Worm (Caenorhabditis elegans) whole organism, mixed stage, embryonic: ENCODE measurements around the gene mrpl-32.

ENCODE experiments used
- M03D4.4 ChIP-seq: sonication (generic microtip); optimal IDR thresholded peaks from 2 replicates; lab custom pipeline; 2017; ENCODE audit warnings: mild to moderate bottlenecking, missing genetic modification characterization, missing compliant biosample characterization
- bed-3 ChIP-seq: fragments of 200-800 bp; sonication (Bioruptor generic); optimal IDR thresholded peaks from 3 replicates; lab custom pipeline; 2018; ENCODE audit warnings: mild to moderate bottlenecking, missing genetic modification characterization, moderate library complexity, missing compliant biosample characterization
- blmp-1 ChIP-seq: fragments of 150-350 bp; optimal IDR thresholded peaks from 2 replicates; lab custom pipeline; 2014; ENCODE audit warnings: missing biosample characterization, missing genetic modification characterization
- ceh-39 ChIP-seq: fragments of 150-350 bp; optimal IDR thresholded peaks from 2 replicates; lab custom pipeline; 2014; ENCODE audit warnings: missing biosample characterization, missing genetic modification characterization
- ceh-43 ChIP-seq: fragments of 200-800 bp; sonication (Bioruptor generic); optimal IDR thresholded peaks from 2 replicates; lab custom pipeline; 2018; ENCODE audit warnings: mild to moderate bottlenecking, missing genetic modification characterization, moderate library complexity, missing compliant biosample characterization
- ceh-83 ChIP-seq: fragments of 200-800 bp; sonication (Bioruptor generic); optimal IDR thresholded peaks from 2 replicates; lab custom pipeline; 2018; ENCODE audit warnings: mild to moderate bottlenecking, missing genetic modification characterization, missing compliant biosample characterization
- ces-1 ChIP-seq: fragments of 150-350 bp; optimal IDR thresholded peaks from 2 replicates; lab custom pipeline; 2014; ENCODE audit warnings: missing biosample characterization, missing genetic modification reagents, missing genetic modification characterization
- cnd-1 ChIP-seq: fragments of 200-800 bp; sonication (Bioruptor generic); optimal IDR thresholded peaks from 2 replicates; lab custom pipeline; 2018; ENCODE audit warnings: mild to moderate bottlenecking, missing genetic modification characterization, missing compliant biosample characterization
- drap-1 ChIP-seq: fragments of 200-800 bp; sonication (Bioruptor generic); optimal IDR thresholded peaks from 3 replicates; lab custom pipeline; 2018; ENCODE audit warnings: mild to moderate bottlenecking, missing genetic modification characterization, missing compliant biosample characterization
- elt-1 ChIP-seq: sonication (generic microtip); optimal IDR thresholded peaks from 2 replicates; lab custom pipeline; 2017; ENCODE audit warnings: missing genetic modification characterization, mild to moderate bottlenecking, missing compliant biosample characterization, antibody characterized with exemption, moderate library complexity, borderline replicate concordance; ENCODE audit not compliant: insufficient read depth
- elt-3 ChIP-seq: fragments of 150-350 bp; optimal IDR thresholded peaks from 2 replicates; lab custom pipeline; 2014; ENCODE audit warnings: missing biosample characterization, missing genetic modification characterization
- flh-1 ChIP-seq: fragments of 200-800 bp; sonication (Bioruptor generic); optimal IDR thresholded peaks from 2 replicates; lab custom pipeline; 2018; ENCODE audit warnings: mild to moderate bottlenecking, missing genetic modification characterization, moderate library complexity, missing compliant biosample characterization
- ham-2 ChIP-seq: fragments of 200-800 bp; sonication (Bioruptor generic); optimal IDR thresholded peaks from 2 replicates; lab custom pipeline; 2018; ENCODE audit warnings: mild to moderate bottlenecking, missing genetic modification characterization, missing compliant biosample characterization
- hlh-1 ChIP-seq: fragments of 150-350 bp; optimal IDR thresholded peaks from 2 replicates; lab custom pipeline; 2014; ENCODE audit warnings: missing biosample characterization, missing genetic modification reagents, missing genetic modification characterization
- lin-13 ChIP-seq: fragments of 150-350 bp; optimal IDR thresholded peaks from 2 replicates; lab custom pipeline; 2014; ENCODE audit warnings: missing biosample characterization, missing genetic modification characterization
- lin-32 ChIP-seq: fragments of 200-800 bp; sonication (Bioruptor generic); optimal IDR thresholded peaks from 2 replicates; lab custom pipeline; 2018; ENCODE audit warnings: mild to moderate bottlenecking, missing genetic modification characterization, missing compliant biosample characterization
- lsy-2 ChIP-seq: fragments of 150-350 bp; optimal IDR thresholded peaks from 2 replicates; lab custom pipeline; 2014; ENCODE audit warnings: missing biosample characterization, missing genetic modification characterization
- mab-5 ChIP-seq: fragments of 150-350 bp; optimal IDR thresholded peaks from 2 replicates; lab custom pipeline; 2014; ENCODE audit warnings: missing biosample characterization, missing genetic modification characterization
- mep-1 ChIP-seq: fragments of 150-350 bp; optimal IDR thresholded peaks from 2 replicates; lab custom pipeline; 2017; ENCODE audit warnings: missing biosample characterization, missing genetic modification reagents, missing genetic modification characterization, inconsistent platforms
- mls-2 ChIP-seq: sonication (generic microtip); optimal IDR thresholded peaks from 2 replicates; lab custom pipeline; 2016; ENCODE audit warnings: mild to moderate bottlenecking, missing genetic modification characterization, moderate library complexity, missing compliant biosample characterization
- nhr-12 ChIP-seq: fragments of 150-350 bp; optimal IDR thresholded peaks from 2 replicates; lab custom pipeline; 2014; ENCODE audit warnings: missing biosample characterization, missing genetic modification characterization
- nhr-2 ChIP-seq: fragments of 150-350 bp; optimal IDR thresholded peaks from 2 replicates; lab custom pipeline; 2014; ENCODE audit warnings: missing biosample characterization, missing genetic modification characterization
- nhr-237 ChIP-seq: fragments of 150-350 bp; optimal IDR thresholded peaks from 2 replicates; lab custom pipeline; 2014; ENCODE audit warnings: missing biosample characterization, missing genetic modification characterization
- nhr-28 ChIP-seq: fragments of 150-350 bp; optimal IDR thresholded peaks from 2 replicates; lab custom pipeline; 2014; ENCODE audit warnings: missing biosample characterization, missing genetic modification characterization
- nhr-76 ChIP-seq: sonication (generic microtip); optimal IDR thresholded peaks from 2 replicates; lab custom pipeline; 2017; ENCODE audit warnings: missing biosample characterization, missing genetic modification characterization
- pha-4 ChIP-seq: fragments of 150-350 bp; optimal IDR thresholded peaks from 2 replicates; lab custom pipeline; 2018; ENCODE audit warnings: missing biosample characterization, missing genetic modification reagents, missing genetic modification characterization
- sem-2 ChIP-seq: fragments of 200-800 bp; sonication (Bioruptor generic); optimal IDR thresholded peaks from 2 replicates; lab custom pipeline; 2018; ENCODE audit warnings: mild to moderate bottlenecking, missing genetic modification characterization, missing compliant biosample characterization
- snpc-4 ChIP-seq: fragments of 150-350 bp; optimal IDR thresholded peaks from 2 replicates; lab custom pipeline; 2014; ENCODE audit warnings: missing biosample characterization, missing genetic modification characterization
- sptf-1 ChIP-seq: sonication (generic microtip); optimal IDR thresholded peaks from 2 replicates; lab custom pipeline; 2017; ENCODE audit warnings: mild to moderate bottlenecking, missing genetic modification characterization, moderate library complexity, missing compliant biosample characterization
- tbx-8 ChIP-seq: fragments of 200-800 bp; sonication (Bioruptor generic); optimal IDR thresholded peaks from 2 replicates; lab custom pipeline; 2018; ENCODE audit warnings: mild to moderate bottlenecking, missing genetic modification characterization, moderate library complexity, missing compliant biosample characterization
- unc-120 ChIP-seq: sonication (generic microtip); optimal IDR thresholded peaks from 2 replicates; lab custom pipeline; 2017; ENCODE audit warnings: missing genetic modification characterization, missing compliant biosample characterization; ENCODE audit not compliant: poor library complexity, severe bottlenecking
- unc-39 ChIP-seq: fragments of 150-350 bp; optimal IDR thresholded peaks from 2 replicates; lab custom pipeline; 2014; ENCODE audit warnings: missing biosample characterization, missing genetic modification characterization
- unc-62 ChIP-seq: fragments of 150-350 bp; optimal IDR thresholded peaks from 2 replicates; lab custom pipeline; 2014; ENCODE audit warnings: missing biosample characterization, missing genetic modification reagents, missing genetic modification characterization
- zip-8 ChIP-seq: fragments of 150-350 bp; optimal IDR thresholded peaks from 2 replicates; lab custom pipeline; 2014; ENCODE audit warnings: missing biosample characterization, missing genetic modification characterization
- ztf-11 ChIP-seq: fragments of 150-350 bp; optimal IDR thresholded peaks from 2 replicates; lab custom pipeline; 2014; ENCODE audit warnings: missing biosample characterization, missing genetic modification characterization

mrpl-32 gene

ce11 chrIII:8413501-8413900 is 36.1 kb upstream of the mrpl-32 start:
- TF ChIP-seq ceh-39 = no peak

DNA sequence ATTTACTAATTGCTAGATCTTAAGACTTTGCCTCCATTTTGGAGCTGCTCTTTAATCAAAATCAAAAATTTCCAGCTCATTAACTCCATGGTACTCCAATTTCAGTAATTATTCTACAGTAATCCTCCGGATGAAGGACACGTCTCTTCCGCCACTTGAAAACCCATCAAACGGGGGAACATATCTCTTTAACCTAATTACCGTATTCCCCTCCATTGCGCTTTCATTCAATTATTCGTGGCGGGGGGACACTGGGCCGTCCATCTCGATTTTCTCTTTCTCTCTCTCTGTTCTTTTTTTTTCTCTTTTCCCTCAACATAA is 32.7 kb upstream of the mrpl-32 start:
- peak; percentile 37 for TF ChIP-seq blmp-1
- peak; percentile 99 for TF ChIP-seq ces-1
- no peak for TF ChIP-seq elt-1 (tag; lab: Kevin White, UChicago)

ce11 chrIII:8417192-8417967 is 32.2 kb upstream of the mrpl-32 start:
- TF ChIP-seq ces-1 = peak; percentile 96
- no peak for TF ChIP-seq nhr-76 (tag; lab: Kevin White, UChicago)
- peak; percentile 61 for TF ChIP-seq ceh-83 (GFP tag; lab: Kevin White, UChicago)
- no peak for TF ChIP-seq bed-3 (GFP tag; lab: Kevin White, UChicago)
- no peak for TF ChIP-seq zip-8
- TF ChIP-seq ztf-11 (tag; lab: Kevin White, UChicago) = peak; percentile 81
- peak; percentile 46 for TF ChIP-seq mab-5
- TF ChIP-seq drap-1 (GFP tag; lab: Kevin White, UChicago) = peak; percentile 44
- no peak for TF ChIP-seq blmp-1
- TF ChIP-seq cnd-1 (tag; lab: Kevin White, UChicago) = no peak
- peak; percentile 83 for TF ChIP-seq mls-2 (tag; lab: Kevin White, UChicago)
- no peak for TF ChIP-seq nhr-28 (tag; lab: Kevin White, UChicago)
- peak; percentile 98 for TF ChIP-seq unc-62 (GFP tag; lab: Kevin White, UChicago)
- TF ChIP-seq ham-2 (GFP tag; lab: Kevin White, UChicago) = peak; percentile 86
- TF ChIP-seq pha-4 (tag; lab: Kevin White, UChicago) = peak; percentile 91
- peak; percentile 92 for TF ChIP-seq unc-120 (tag; lab: Kevin White, UChicago)
- TF ChIP-seq nhr-12 (tag; lab: Kevin White, UChicago) = peak; percentile 61
- peak; percentile 75 for TF ChIP-seq nhr-237 (tag; lab: Kevin White, UChicago)
- no peak for TF ChIP-seq snpc-4
- peak; percentile 54 for TF ChIP-seq sptf-1 (tag; lab: Kevin White, UChicago)
- TF ChIP-seq nhr-2 (tag; lab: Kevin White, UChicago) = peak; percentile 13
- TF ChIP-seq sem-2 = no peak
- no peak for TF ChIP-seq lin-32 (GFP tag; lab: Kevin White, UChicago)
- TF ChIP-seq ceh-39 = peak; percentile 95
- peak; percentile 23 for TF ChIP-seq ceh-43 (GFP tag; lab: Kevin White, UChicago)
- TF ChIP-seq lin-13 (tag; lab: Kevin White, UChicago) = peak; percentile 64
- TF ChIP-seq flh-1 (GFP tag; lab: Kevin White, UChicago) = no peak
- no peak for TF ChIP-seq elt-3
- peak; percentile 62 for TF ChIP-seq mep-1 (tag; lab: Kevin White, UChicago)
- peak; percentile 45 for TF ChIP-seq hlh-1 (tag; lab: Kevin White, UChicago)
- peak; percentile 96 for TF ChIP-seq lsy-2 (tag; lab: Kevin White, UChicago)
- TF ChIP-seq elt-1 (tag; lab: Kevin White, UChicago) = no peak
- TF ChIP-seq M03D4.4 (tag; lab: Kevin White, UChicago) = peak; percentile 71
- peak; percentile 78 for TF ChIP-seq unc-39 (tag; lab: Kevin White, UChicago)
- TF ChIP-seq tbx-8 = no peak

- TF ChIP-seq M03D4.4 (tag; lab: Kevin White, UChicago) = no peak
- no peak for TF ChIP-seq mep-1 (tag; lab: Kevin White, UChicago)
- TF ChIP-seq hlh-1 (tag; lab: Kevin White, UChicago) = no peak
- no peak for TF ChIP-seq ces-1
- TF ChIP-seq lin-13 (tag; lab: Kevin White, UChicago) = no peak
- no peak for TF ChIP-seq ceh-39
- TF ChIP-seq snpc-4 = no peak
- TF ChIP-seq flh-1 (GFP tag; lab: Kevin White, UChicago) = no peak
- TF ChIP-seq unc-39 (tag; lab: Kevin White, UChicago) = no peak
- TF ChIP-seq cnd-1 (tag; lab: Kevin White, UChicago) = no peak
- TF ChIP-seq elt-1 (tag; lab: Kevin White, UChicago) = no peak
- no peak for TF ChIP-seq bed-3 (GFP tag; lab: Kevin White, UChicago)
- TF ChIP-seq nhr-12 (tag; lab: Kevin White, UChicago) = no peak
- no peak for TF ChIP-seq nhr-76 (tag; lab: Kevin White, UChicago)
These were observed 31.6 kb upstream of the mrpl-32 start, which contains the start of gene sor-1 for ce11 chrIII:8417968-8418267. Gene sor-1, plus strand, starts transcription at chrIII:8418168.
